Fruit fly (Drosophila melanogaster) whole organism: Measurements from ENCODE around the gene dikar.

Source experiments
- CG8478 ChIP-seq: fragments of >200 bp; optimal IDR thresholded peaks from 2 replicates; lab custom pipeline; 2018; ENCODE audit warnings: inconsistent platforms
- Dll ChIP-seq: fragments of >200 bp; optimal IDR thresholded peaks from 2 replicates; lab custom pipeline; 2017
- EcR ChIP-seq, 2 experiments: fragments of >200 bp; optimal IDR thresholded peaks; 2 replicates each; lab custom pipeline; 2017; ENCODE audit warnings: missing biosample characterization in 2 of 2, missing genetic modification characterization in 2 of 2, missing genetic modification reagents in 2 of 2
- psq ChIP-seq: fragments of >200 bp; optimal IDR thresholded peaks from 2 replicates; lab custom pipeline; 2017
- usp ChIP-seq: fragments of >200 bp; optimal IDR thresholded peaks from 2 replicates; lab custom pipeline; 2017; ENCODE audit warnings: missing biosample characterization, missing genetic modification characterization, mixed read lengths

- TF ChIP-seq CG8478 (lab: Kevin White, UChicago) (no peak), usp (GFP tag; lab: Kevin White, UChicago) (no peak), EcR (GFP tag; optimal IDR thresholded peaks at IDR 0.05; lab: Kevin White, UChicago) (no peak), Dll (lab: Kevin White, UChicago) (no peak), psq (lab: Kevin White, UChicago) (no peak)
Measured at dm6 chr3L:6787502-6787901, 44.5 kb upstream of the dikar start.
